Fruit fly (Drosophila melanogaster) whole organism, embryonic: ENCODE data around the gene Fbxl4.

Experiments used
- Ada2b ChIP-seq: fragments of 200-800 bp; sonication (Bioruptor generic); IDR thresholded peaks from 2 replicates; pipeline ENCODE4 v1.3.6; 2022; ENCODE audit warnings: missing biosample characterization, missing genetic modification characterization
- CG10321 ChIP-seq: fragments of 200-800 bp; sonication (Bioruptor generic); IDR thresholded peaks from 2 replicates; pipeline ENCODE4 v1.3.6; 2022; ENCODE audit warnings: missing biosample characterization, missing genetic modification characterization
- CG10654 ChIP-seq: fragments of 200-800 bp; sonication (Bioruptor generic); optimal IDR thresholded peaks from 2 replicates; lab custom pipeline; 2016; ENCODE audit warnings: missing biosample characterization, missing genetic modification characterization
- CG10979 ChIP-seq: fragments of 200-800 bp; sonication (Bioruptor generic); optimal IDR thresholded peaks from 2 replicates; lab custom pipeline; 2018; ENCODE audit warnings: missing biosample characterization, mild to moderate bottlenecking, missing genetic modification characterization, moderate library complexity
- CG12391 ChIP-seq: fragments of 200-800 bp; sonication (Bioruptor generic); optimal IDR thresholded peaks from 3 replicates; lab custom pipeline; 2018; ENCODE audit warnings: missing biosample characterization, mild to moderate bottlenecking, missing genetic modification characterization, moderate library complexity
- CG13624 ChIP-seq: fragments of 200-800 bp; sonication (Bioruptor generic); optimal IDR thresholded peaks from 2 replicates; lab custom pipeline; 2016; ENCODE audit warnings: missing biosample characterization, missing genetic modification characterization
- CG1647 ChIP-seq: fragments of 200-800 bp; sonication (Bioruptor generic); optimal IDR thresholded peaks from 3 replicates; lab custom pipeline; 2016; ENCODE audit warnings: missing biosample characterization, missing genetic modification characterization
- CG17612 ChIP-seq: fragments of 200-800 bp; sonication (Bioruptor generic); IDR thresholded peaks from 2 replicates; pipeline ENCODE4 v1.3.6; 2022; ENCODE audit warnings: missing biosample characterization, missing genetic modification characterization
- CG17802 ChIP-seq: fragments of 200-800 bp; sonication (Bioruptor generic); optimal IDR thresholded peaks from 2 replicates; lab custom pipeline; 2018; ENCODE audit warnings: missing biosample characterization, mild to moderate bottlenecking, missing genetic modification characterization, moderate library complexity
- CG2120 ChIP-seq: fragments of 200-800 bp; sonication (Bioruptor generic); optimal IDR thresholded peaks from 3 replicates; lab custom pipeline; 2016; ENCODE audit warnings: missing biosample characterization, missing genetic modification characterization
- CG30020 ChIP-seq: fragments of 200-800 bp; optimal IDR thresholded peaks from 2 replicates; lab custom pipeline; 2019; ENCODE audit warnings: missing biosample characterization, mild to moderate bottlenecking, missing genetic modification characterization, moderate library complexity
- CG3407 ChIP-seq: fragments of 200-800 bp; sonication (Bioruptor generic); optimal IDR thresholded peaks from 2 replicates; lab custom pipeline; 2018; ENCODE audit warnings: missing biosample characterization, mild to moderate bottlenecking, missing genetic modification characterization
- CG4707 ChIP-seq: fragments of 200-800 bp; sonication (Bioruptor generic); optimal IDR thresholded peaks from 2 replicates; lab custom pipeline; 2018; ENCODE audit warnings: missing biosample characterization, mild to moderate bottlenecking, missing genetic modification characterization, moderate library complexity
- CG6689 ChIP-seq: fragments of 200-800 bp; sonication (Bioruptor generic); IDR thresholded peaks from 2 replicates; pipeline ENCODE4 v1.3.6; 2022; ENCODE audit warnings: missing biosample characterization, missing genetic modification characterization
- CG8089 ChIP-seq: fragments of 200-800 bp; sonication (Bioruptor generic); optimal IDR thresholded peaks from 3 replicates; lab custom pipeline; 2016; ENCODE audit warnings: missing biosample characterization, missing genetic modification characterization
- CG8765 ChIP-seq: fragments of 200-800 bp; sonication (Bioruptor generic); IDR thresholded peaks from 2 replicates; pipeline ENCODE4 v1.3.6; 2022; ENCODE audit warnings: missing biosample characterization, missing genetic modification characterization
- CG8944 ChIP-seq: fragments of 200-800 bp; sonication (Bioruptor generic); optimal IDR thresholded peaks from 3 replicates; lab custom pipeline; 2016; ENCODE audit warnings: missing biosample characterization, missing genetic modification characterization
- CG9609 ChIP-seq: fragments of 200-800 bp; sonication (Bioruptor generic); optimal IDR thresholded peaks from 3 replicates; lab custom pipeline; 2016; ENCODE audit warnings: missing biosample characterization, missing genetic modification characterization
- Camta ChIP-seq: fragments of 200-800 bp; sonication (Bioruptor generic); optimal IDR thresholded peaks from 2 replicates; lab custom pipeline; 2016; ENCODE audit warnings: missing biosample characterization, missing genetic modification characterization
- Drgx ChIP-seq: fragments of 200-800 bp; sonication (Bioruptor generic); IDR thresholded peaks from 2 replicates; pipeline ENCODE4 v1.3.6; 2022; ENCODE audit warnings: missing biosample characterization, missing genetic modification characterization
- Eip74EF ChIP-seq, 2 experiments: fragments of 200-800 bp in 1 of 2; fragments of >200 bp in 1 of 2; sonication (Bioruptor generic) in 1 of 2; optimal IDR thresholded peaks; 2 replicates each; lab custom pipeline; 2017 to 2019; ENCODE audit warnings: missing biosample characterization in 2 of 2, missing genetic modification characterization in 2 of 2, mild to moderate bottlenecking in 1 of 2, moderate library complexity in 1 of 2
- Ets65A ChIP-seq: fragments of 200-800 bp; sonication (Bioruptor generic); peaks from one replicate; lab custom pipeline; 2016; ENCODE audit warnings: missing biosample characterization, missing genetic modification characterization
- HLHmδ ChIP-seq: fragments of 200-800 bp; sonication (Bioruptor generic); optimal IDR thresholded peaks from 2 replicates; lab custom pipeline; 2018; ENCODE audit warnings: missing biosample characterization, mild to moderate bottlenecking, missing genetic modification characterization, moderate library complexity
- Hey ChIP-seq: fragments of 200-800 bp; sonication (Bioruptor generic); optimal IDR thresholded peaks from 3 replicates; lab custom pipeline; 2018; ENCODE audit warnings: missing biosample characterization, mild to moderate bottlenecking, missing genetic modification characterization
- Nf-YA ChIP-seq: fragments of 200-800 bp; sonication (Bioruptor generic); IDR thresholded peaks from 2 replicates; pipeline ENCODE4 v1.3.6; 2022; ENCODE audit warnings: missing biosample characterization, missing genetic modification characterization
- Oli ChIP-seq: fragments of 200-800 bp; sonication (Bioruptor generic); optimal IDR thresholded peaks from 2 replicates; lab custom pipeline; 2018; ENCODE audit warnings: missing biosample characterization, mild to moderate bottlenecking, missing genetic modification characterization, moderate library complexity
- Rfx ChIP-seq: fragments of 200-800 bp; sonication (Bioruptor generic); IDR thresholded peaks from 2 replicates; pipeline ENCODE4 v1.3.6; 2022; ENCODE audit warnings: missing biosample characterization, missing genetic modification characterization
- Vsx1 ChIP-seq: fragments of 200-800 bp; sonication (Bioruptor generic); optimal IDR thresholded peaks from 2 replicates; lab custom pipeline; 2017; ENCODE audit warnings: missing biosample characterization, mild to moderate bottlenecking, missing genetic modification characterization, missing genetic modification reagents
- abd-A ChIP-seq: fragments of 200-800 bp; sonication (Bioruptor generic); optimal IDR thresholded peaks from 3 replicates; lab custom pipeline; 2019; ENCODE audit warnings: missing biosample characterization, mild to moderate bottlenecking, missing genetic modification characterization, moderate library complexity
- ara ChIP-seq: fragments of 200-800 bp; sonication (Bioruptor generic); IDR thresholded peaks from 2 replicates; pipeline ENCODE4 v1.3.6; 2022; ENCODE audit warnings: missing biosample characterization, missing genetic modification characterization
- ase ChIP-seq: fragments of 200-800 bp; sonication (Bioruptor generic); IDR thresholded peaks from 3 replicates; pipeline ENCODE4 v1.3.6; 2022; ENCODE audit warnings: missing biosample characterization, missing genetic modification characterization
- ash1 ChIP-seq: fragments of 200-800 bp; sonication (Bioruptor generic); optimal IDR thresholded peaks from 2 replicates; lab custom pipeline; 2018; ENCODE audit warnings: missing biosample characterization, mild to moderate bottlenecking, missing genetic modification characterization
- az2 ChIP-seq: fragments of 200-800 bp; sonication (Bioruptor generic); optimal IDR thresholded peaks from 3 replicates; lab custom pipeline; 2016; ENCODE audit warnings: missing biosample characterization, missing genetic modification characterization
- cad ChIP-seq: fragments of >200 bp; optimal IDR thresholded peaks from 2 replicates; lab custom pipeline; 2017; ENCODE audit warnings: missing biosample characterization, missing genetic modification characterization
- dmrt11E ChIP-seq: fragments of 200-800 bp; sonication (Bioruptor generic); optimal IDR thresholded peaks from 3 replicates; lab custom pipeline; 2018; ENCODE audit warnings: missing biosample characterization, mild to moderate bottlenecking, missing genetic modification characterization, moderate library complexity
- ems ChIP-seq: fragments of 200-800 bp; sonication (Bioruptor generic); optimal IDR thresholded peaks from 3 replicates; lab custom pipeline; 2016; ENCODE audit warnings: missing biosample characterization, missing genetic modification characterization
- fd96Cb ChIP-seq: fragments of 200-800 bp; sonication (Bioruptor generic); optimal IDR thresholded peaks from 2 replicates; lab custom pipeline; 2018; ENCODE audit warnings: missing biosample characterization, mild to moderate bottlenecking, missing genetic modification characterization, moderate library complexity
- gem ChIP-seq: fragments of 200-800 bp; sonication (Bioruptor generic); optimal IDR thresholded peaks from 2 replicates; lab custom pipeline; 2019; ENCODE audit warnings: missing biosample characterization, mild to moderate bottlenecking, missing genetic modification characterization, moderate library complexity
- grau ChIP-seq: fragments of 200-800 bp; optimal IDR thresholded peaks from 3 replicates; lab custom pipeline; 2019; ENCODE audit warnings: missing biosample characterization, mild to moderate bottlenecking, missing genetic modification characterization, moderate library complexity
- inv ChIP-seq: fragments of 200-800 bp; sonication (Bioruptor generic); IDR thresholded peaks from 2 replicates; pipeline ENCODE4 v1.3.6; 2022; ENCODE audit warnings: missing biosample characterization, missing genetic modification characterization; ENCODE audit not compliant: partially characterized antibody
- jigr1 ChIP-seq: fragments of 200-800 bp; sonication (Bioruptor generic); IDR thresholded peaks from 3 replicates; pipeline ENCODE4 v1.3.6; 2022; ENCODE audit warnings: missing biosample characterization, missing genetic modification characterization
- pnt ChIP-seq: fragments of 200-800 bp; sonication (Bioruptor generic); optimal IDR thresholded peaks from 3 replicates; lab custom pipeline; 2016; ENCODE audit warnings: missing biosample characterization, missing genetic modification characterization
- psq ChIP-seq: fragments of 200-800 bp; sonication (Bioruptor generic); optimal IDR thresholded peaks from 2 replicates; lab custom pipeline; 2017; ENCODE audit warnings: missing biosample characterization, missing genetic modification characterization
- row ChIP-seq: fragments of 200-800 bp; sonication (Bioruptor generic); IDR thresholded peaks from 3 replicates; pipeline ENCODE4 v1.3.6; 2022; ENCODE audit warnings: missing biosample characterization, missing genetic modification characterization
- slou ChIP-seq: fragments of 200-800 bp; sonication (Bioruptor generic); optimal IDR thresholded peaks from 3 replicates; lab custom pipeline; 2016; ENCODE audit warnings: missing biosample characterization, missing genetic modification characterization
- so ChIP-seq: fragments of 200-800 bp; sonication (Bioruptor generic); IDR thresholded peaks from 3 replicates; pipeline ENCODE4 v1.3.6; 2022; ENCODE audit warnings: missing biosample characterization, missing genetic modification characterization
- tna ChIP-seq: fragments of 200-800 bp; sonication (Bioruptor generic); IDR thresholded peaks from 2 replicates; pipeline ENCODE4 v1.3.6; 2022; ENCODE audit warnings: missing biosample characterization, missing genetic modification characterization; ENCODE audit not compliant: partially characterized antibody
- unpg ChIP-seq: fragments of 200-800 bp; sonication (Bioruptor generic); optimal IDR thresholded peaks from 3 replicates; lab custom pipeline; 2018; ENCODE audit warnings: missing biosample characterization, mild to moderate bottlenecking, missing genetic modification characterization, moderate library complexity
- wor ChIP-seq: fragments of 200-800 bp; sonication (Bioruptor generic); IDR thresholded peaks from 2 replicates; pipeline ENCODE4 v1.3.6; 2022; ENCODE audit warnings: missing biosample characterization, missing genetic modification characterization

Gene Fbxl4

dm6 chrX:14208426-14209208, 29.1 kb downstream of the Fbxl4 start (continued):
- TF ChIP-seq grau (tag; lab: Kevin White, UChicago): peak; percentile 86
- peak; percentile 44; the same call in 1 of the 2 replicates for TF ChIP-seq Nf-YA
- peak; percentile 22 for TF ChIP-seq CG9609
- no peak for TF ChIP-seq tna (GFP tag; lab: Robert Waterston, UW)
- TF ChIP-seq CG10321 (GFP tag; lab: Robert Waterston, UW): no peak
- TF ChIP-seq unpg (GFP tag; lab: Kevin White, UChicago): peak; percentile 73
- no peak for TF ChIP-seq CG17612 (GFP tag; lab: Robert Waterston, UW)
- TF ChIP-seq ems: peak; percentile 47
- no peak for TF ChIP-seq CG3407 (GFP tag; lab: Kevin White, UChicago)
- TF ChIP-seq dmrt11E (tag; lab: Kevin White, UChicago): peak; percentile 71
- no peak for TF ChIP-seq cad (GFP tag; lab: Kevin White, UChicago)
- TF ChIP-seq az2 (GFP tag; lab: Kevin White, UChicago): peak; percentile 67
- peak; percentile 59 for TF ChIP-seq HLHmδ
- no peak for TF ChIP-seq slou (GFP tag; lab: Kevin White, UChicago)
- TF ChIP-seq CG4707 (GFP tag; lab: Kevin White, UChicago): peak; percentile 52
- TF ChIP-seq Ada2b (GFP tag; lab: Robert Waterston, UW): peak; percentile 47
- no peak for TF ChIP-seq psq (GFP tag; lab: Kevin White, UChicago)
- TF ChIP-seq fd96Cb (tag; lab: Kevin White, UChicago): peak; percentile 71
- TF ChIP-seq CG10654 (GFP tag; lab: Kevin White, UChicago): peak; percentile 34
- peak; percentile 39 for TF ChIP-seq CG8089 (GFP tag; lab: Kevin White, UChicago)
- TF ChIP-seq row (GFP tag; lab: Robert Waterston, UW): peak; percentile 17; the same call in 1 of the 3 replicates
- TF ChIP-seq wor (GFP tag; lab: Robert Waterston, UW): peak; percentile 39; the same call in 1 of the 2 replicates
- TF ChIP-seq CG1647 (GFP tag; lab: Kevin White, UChicago): no peak
- TF ChIP-seq Vsx1 (GFP tag; lab: Kevin White, UChicago): peak; percentile 23
- no peak for TF ChIP-seq CG30020
- peak; percentile 74 for TF ChIP-seq CG12391 (tag; lab: Kevin White, UChicago)
- no peak for TF ChIP-seq jigr1 (GFP tag; lab: Robert Waterston, UW)
- TF ChIP-seq Camta (GFP tag; lab: Kevin White, UChicago): peak; percentile 5
- no peak for TF ChIP-seq inv (GFP tag; lab: Robert Waterston, UW)
- TF ChIP-seq Oli (tag; lab: Kevin White, UChicago): peak; percentile 65
- TF ChIP-seq ase (GFP tag; lab: Robert Waterston, UW): 0 out of 3 replicates have a peak, but pooled peaks have one; percentile 56
- peak in 1 of 2 experiments; percentile 19 for TF ChIP-seq Eip74EF (GFP tag; optimal IDR thresholded peaks at IDR 0.05; lab: Kevin White, UChicago)
- peak; percentile 29 for TF ChIP-seq CG2120 (GFP tag; lab: Kevin White, UChicago)
- TF ChIP-seq ash1 (GFP tag; lab: Kevin White, UChicago): no peak
- TF ChIP-seq Ets65A (GFP tag; lab: Kevin White, UChicago): peak; percentile 70
- no peak for TF ChIP-seq ara (GFP tag; lab: Robert Waterston, UW)
- TF ChIP-seq Hey (tag; lab: Kevin White, UChicago): no peak
- peak; percentile 77 for TF ChIP-seq Drgx (GFP tag; lab: Robert Waterston, UW)
- no peak for TF ChIP-seq abd-A (tag; lab: Kevin White, UChicago)
- TF ChIP-seq gem (tag; lab: Kevin White, UChicago): peak; percentile 80
- TF ChIP-seq so (GFP tag; lab: Robert Waterston, UW): peak; percentile 42; the same call in 1 of the 3 replicates
- TF ChIP-seq CG10979 (tag; lab: Kevin White, UChicago): peak; percentile 86
- peak; percentile 6 for TF ChIP-seq CG13624 (GFP tag; lab: Kevin White, UChicago)
- peak; percentile 55 for TF ChIP-seq CG6689 (GFP tag; lab: Robert Waterston, UW)
- TF ChIP-seq CG17802 (tag; lab: Kevin White, UChicago): peak; percentile 41
- no peak for TF ChIP-seq CG8765 (GFP tag; lab: Robert Waterston, UW)
- no peak for TF ChIP-seq CG8944 (GFP tag; lab: Kevin White, UChicago)
- peak; percentile 41 for TF ChIP-seq pnt (GFP tag; lab: Kevin White, UChicago)
- TF ChIP-seq Rfx (GFP tag; lab: Robert Waterston, UW): peak; percentile 15; the same call in 1 of the 2 replicates
